Worm (Caenorhabditis elegans): ENCODE results near the gene cpg-18.

DNA sequence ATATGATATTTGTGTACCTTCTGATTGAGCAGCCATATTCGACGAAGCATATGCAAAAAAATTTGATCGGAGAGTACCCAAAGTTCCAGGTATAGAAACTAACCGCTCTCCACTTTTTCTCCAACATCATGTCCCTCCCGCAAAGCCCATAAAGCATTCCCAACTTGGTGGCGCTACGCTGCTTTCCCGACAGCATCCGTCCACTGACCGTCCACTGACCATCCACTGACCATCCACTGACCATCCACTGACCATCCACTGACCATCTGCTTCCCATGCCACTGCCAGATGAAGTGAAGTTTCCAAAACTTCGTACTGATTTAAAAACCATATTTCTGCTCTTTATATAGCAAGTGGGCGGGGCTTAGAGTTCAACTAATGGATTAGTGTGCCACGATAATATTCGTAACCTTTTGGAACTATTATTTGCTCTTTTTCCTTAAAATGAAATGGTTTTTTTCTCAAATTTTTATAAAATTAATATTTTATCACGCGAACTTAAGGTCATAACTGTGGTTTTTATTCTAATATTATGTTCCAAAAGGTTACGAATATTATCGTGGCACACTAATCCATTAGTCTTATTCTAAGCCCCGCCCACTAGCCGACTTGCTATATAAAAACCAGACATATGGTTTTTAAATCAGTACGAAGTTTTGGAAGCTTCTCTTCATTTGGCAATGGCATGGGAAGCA is 44.3 kb upstream of the cpg-18 start, which contains the start of gene C55C3.8:
- TF ChIP-seq snpc-4 (tag; optimal IDR thresholded peaks at IDR 0.05) (no peak), fkh-10 (GFP tag; optimal IDR thresholded peaks at IDR 0.05) (no peak), nhr-77 (tag; optimal IDR thresholded peaks at IDR 0.05) (no peak), unc-62 (GFP tag; optimal IDR thresholded peaks at IDR 0.05) (no peak), ama-1 (optimal IDR thresholded peaks at IDR 0.05) (no peak), nhr-237 (tag; optimal IDR thresholded peaks at IDR 0.05) (no peak), pha-4 (tag; optimal IDR thresholded peaks at IDR 0.05) (no peak), nhr-11 (tag; optimal IDR thresholded peaks at IDR 0.05) (no peak), fos-1 (tag; optimal IDR thresholded peaks at IDR 0.05) (no peak), ceh-82 (tag; optimal IDR thresholded peaks at IDR 0.05) (no peak)

Measured in whole organism, L3 larva.